Fruit fly (Drosophila melanogaster) whole organism, embryonic: ENCODE data around the gene Rilpl.

Source experiments
- Bdp1 ChIP-seq: fragments of 200-800 bp; sonication (Bioruptor generic); optimal IDR thresholded peaks from 3 replicates; lab custom pipeline; 2016; ENCODE audit warnings: missing biosample characterization, missing genetic modification characterization
- CG10543 ChIP-seq: fragments of 200-800 bp; sonication (Bioruptor generic); optimal IDR thresholded peaks from 3 replicates; lab custom pipeline; 2017; ENCODE audit warnings: missing biosample characterization, mild to moderate bottlenecking, missing genetic modification characterization, moderate library complexity
- CG12769 ChIP-seq: fragments of 200-800 bp; sonication (Bioruptor generic); optimal IDR thresholded peaks from 2 replicates; lab custom pipeline; 2019; ENCODE audit warnings: missing biosample characterization, mild to moderate bottlenecking, missing genetic modification characterization, moderate library complexity
- CG13424 ChIP-seq: fragments of 200-800 bp; sonication (Bioruptor generic); optimal IDR thresholded peaks from 2 replicates; lab custom pipeline; 2019; ENCODE audit warnings: missing biosample characterization, mild to moderate bottlenecking, missing genetic modification characterization, moderate library complexity
- CG15011 ChIP-seq: fragments of 200-800 bp; sonication (Bioruptor generic); optimal IDR thresholded peaks from 3 replicates; lab custom pipeline; 2018; ENCODE audit warnings: missing biosample characterization, mild to moderate bottlenecking, missing genetic modification characterization
- CG17612 ChIP-seq: fragments of 200-800 bp; sonication (Bioruptor generic); IDR thresholded peaks from 2 replicates; pipeline ENCODE4 v1.3.6; 2022; ENCODE audit warnings: missing biosample characterization, missing genetic modification characterization
- CG17802 ChIP-seq: fragments of 200-800 bp; sonication (Bioruptor generic); optimal IDR thresholded peaks from 2 replicates; lab custom pipeline; 2018; ENCODE audit warnings: missing biosample characterization, mild to moderate bottlenecking, missing genetic modification characterization, moderate library complexity
- CG3838 ChIP-seq: fragments of 200-800 bp; sonication (Bioruptor generic); optimal IDR thresholded peaks from 3 replicates; lab custom pipeline; 2016; ENCODE audit warnings: missing biosample characterization, missing genetic modification characterization
- CG4617 ChIP-seq: fragments of 200-800 bp; sonication (Bioruptor generic); optimal IDR thresholded peaks from 3 replicates; lab custom pipeline; 2016; ENCODE audit warnings: missing biosample characterization, missing genetic modification characterization, borderline replicate concordance
- CG5953 ChIP-seq: fragments of 200-800 bp; sonication (Bioruptor generic); IDR thresholded peaks from 2 replicates; pipeline ENCODE4 v1.3.6; 2022; ENCODE audit warnings: missing biosample characterization, missing genetic modification characterization
- CG8281 ChIP-seq: fragments of 200-800 bp; sonication (Bioruptor generic); optimal IDR thresholded peaks from 2 replicates; lab custom pipeline; 2018; ENCODE audit warnings: missing biosample characterization, mild to moderate bottlenecking, missing genetic modification characterization, moderate library complexity
- CG8765 ChIP-seq: fragments of 200-800 bp; sonication (Bioruptor generic); IDR thresholded peaks from 2 replicates; pipeline ENCODE4 v1.3.6; 2022; ENCODE audit warnings: missing biosample characterization, missing genetic modification characterization
- CG8944 ChIP-seq: fragments of 200-800 bp; sonication (Bioruptor generic); optimal IDR thresholded peaks from 3 replicates; lab custom pipeline; 2016; ENCODE audit warnings: missing biosample characterization, missing genetic modification characterization
- CkIIα-i1 ChIP-seq: fragments of 200-800 bp; sonication (Bioruptor generic); IDR thresholded peaks from 2 replicates; pipeline ENCODE4 v1.3.6; 2022; ENCODE audit warnings: missing biosample characterization, missing genetic modification characterization
- D ChIP-seq, 2 experiments: fragments of 200-800 bp in 1 of 2; fragments of >200 bp in 1 of 2; sonication (Bioruptor generic) in 1 of 2; optimal IDR thresholded peaks; 2 replicates in 1 of 2; 3 replicates in 1 of 2; lab custom pipeline; 2017; ENCODE audit warnings: mild to moderate bottlenecking in 1 of 2, missing biosample characterization in 1 of 2, missing genetic modification characterization in 1 of 2, missing genetic modification reagents in 1 of 2
- Drgx ChIP-seq: fragments of 200-800 bp; sonication (Bioruptor generic); IDR thresholded peaks from 2 replicates; pipeline ENCODE4 v1.3.6; 2022; ENCODE audit warnings: missing biosample characterization, missing genetic modification characterization
- H15 ChIP-seq: fragments of 200-800 bp; sonication (Bioruptor generic); IDR thresholded peaks from 3 replicates; pipeline ENCODE4 v1.3.6; 2022; ENCODE audit warnings: missing biosample characterization, missing genetic modification characterization
- Hr51 ChIP-seq, 2 experiments: fragments of 200-800 bp; sonication (Bioruptor generic); optimal IDR thresholded peaks; 2 replicates in 1 of 2; 3 replicates in 1 of 2; lab custom pipeline; 2016 to 2018; ENCODE audit warnings: missing biosample characterization in 2 of 2, missing genetic modification characterization in 2 of 2, mild to moderate bottlenecking in 1 of 2, moderate library complexity in 1 of 2
- MESR4 ChIP-seq: fragments of 200-800 bp; sonication (Bioruptor generic); optimal IDR thresholded peaks from 2 replicates; lab custom pipeline; 2018; ENCODE audit warnings: missing biosample characterization, mild to moderate bottlenecking, missing genetic modification characterization, moderate library complexity
- Med ChIP-seq: fragments of 200-800 bp; sonication (Bioruptor generic); peaks from one replicate; lab custom pipeline; 2016; ENCODE audit warnings: missing biosample characterization, missing genetic modification characterization, mild to moderate bottlenecking, inconsistent platforms, moderate library complexity
- Mrtf ChIP-seq: fragments of 200-800 bp; sonication (Bioruptor generic); IDR thresholded peaks from 3 replicates; pipeline ENCODE4 v1.3.6; 2022; ENCODE audit warnings: missing biosample characterization, missing genetic modification characterization
- NC2β ChIP-seq: fragments of 200-800 bp; sonication (Bioruptor generic); optimal IDR thresholded peaks from 2 replicates; lab custom pipeline; 2016; ENCODE audit warnings: missing biosample characterization, missing genetic modification characterization
- NFAT ChIP-seq: fragments of 200-800 bp; sonication (Bioruptor generic); IDR thresholded peaks from 2 replicates; pipeline ENCODE4 v1.3.6; 2022; ENCODE audit warnings: missing biosample characterization, missing genetic modification characterization
- Nf-YB ChIP-seq: fragments of 200-800 bp; sonication (Bioruptor generic); optimal IDR thresholded peaks from 3 replicates; lab custom pipeline; 2019; ENCODE audit warnings: missing biosample characterization, mild to moderate bottlenecking, missing genetic modification characterization, moderate library complexity
- Optix ChIP-seq: fragments of 200-800 bp; sonication (Bioruptor generic); IDR thresholded peaks from 3 replicates; pipeline ENCODE4 v1.3.6; 2022; ENCODE audit warnings: missing biosample characterization, missing genetic modification characterization
- Ravus ChIP-seq: fragments of 200-800 bp; sonication (Bioruptor generic); IDR thresholded peaks from 2 replicates; pipeline ENCODE4 v1.3.6; 2022; ENCODE audit warnings: missing biosample characterization, missing genetic modification characterization
- Side ChIP-seq: fragments of 200-800 bp; sonication (Bioruptor generic); optimal IDR thresholded peaks from 2 replicates; lab custom pipeline; 2016; ENCODE audit warnings: missing biosample characterization, missing genetic modification characterization
- Six4 ChIP-seq: fragments of 200-800 bp; sonication (Bioruptor generic); optimal IDR thresholded peaks from 2 replicates; lab custom pipeline; 2016; ENCODE audit warnings: missing biosample characterization, missing genetic modification characterization
- Sox100B ChIP-seq: fragments of 200-800 bp; sonication (Bioruptor generic); optimal IDR thresholded peaks from 3 replicates; lab custom pipeline; 2018; ENCODE audit warnings: missing biosample characterization, mild to moderate bottlenecking, missing genetic modification characterization
- Sry-β ChIP-seq: fragments of 200-800 bp; sonication (Bioruptor generic); optimal IDR thresholded peaks from 2 replicates; lab custom pipeline; 2018; ENCODE audit warnings: missing biosample characterization, mild to moderate bottlenecking, missing genetic modification characterization, moderate library complexity
- ap ChIP-seq: fragments of 200-800 bp; sonication (Bioruptor generic); IDR thresholded peaks from 2 replicates; pipeline ENCODE4 v1.3.6; 2022; ENCODE audit warnings: missing biosample characterization, missing genetic modification characterization
- crol ChIP-seq: fragments of 200-800 bp; sonication (Bioruptor generic); IDR thresholded peaks from 2 replicates; pipeline ENCODE4 v1.3.6; 2022; ENCODE audit warnings: missing biosample characterization, missing genetic modification characterization
- da ChIP-seq: fragments of 200-800 bp; sonication (Bioruptor generic); optimal IDR thresholded peaks from 2 replicates; lab custom pipeline; 2016; ENCODE audit warnings: missing biosample characterization, missing genetic modification characterization
- en ChIP-seq: fragments of 200-800 bp; sonication (Bioruptor generic); optimal IDR thresholded peaks from 2 replicates; lab custom pipeline; 2016; ENCODE audit warnings: missing biosample characterization, missing genetic modification characterization
- exex ChIP-seq: fragments of 200-800 bp; sonication (Bioruptor generic); optimal IDR thresholded peaks from 4 replicates; lab custom pipeline; 2018; ENCODE audit warnings: missing biosample characterization, mild to moderate bottlenecking, missing genetic modification characterization, moderate library complexity
- gem ChIP-seq: fragments of 200-800 bp; sonication (Bioruptor generic); optimal IDR thresholded peaks from 2 replicates; lab custom pipeline; 2019; ENCODE audit warnings: missing biosample characterization, mild to moderate bottlenecking, missing genetic modification characterization, moderate library complexity
- ham ChIP-seq: fragments of 200-800 bp; sonication (Bioruptor generic); IDR thresholded peaks from 2 replicates; pipeline ENCODE4 v1.3.6; 2022; ENCODE audit warnings: missing biosample characterization, missing genetic modification characterization
- ind ChIP-seq: fragments of 200-800 bp; sonication (Bioruptor generic); optimal IDR thresholded peaks from 3 replicates; lab custom pipeline; 2016; ENCODE audit warnings: missing biosample characterization, missing genetic modification characterization
- insv ChIP-seq, 2 experiments: fragments of 200-800 bp; sonication (Bioruptor generic); optimal IDR thresholded peaks; 3 replicates each; lab custom pipeline; 2016 to 2018; ENCODE audit warnings: missing biosample characterization in 2 of 2, missing genetic modification characterization in 2 of 2
- maf-S ChIP-seq: fragments of 200-800 bp; sonication (Bioruptor generic); optimal IDR thresholded peaks from 2 replicates; lab custom pipeline; 2016; ENCODE audit warnings: missing biosample characterization, missing genetic modification characterization
- oc ChIP-seq: fragments of 200-800 bp; sonication (Bioruptor generic); optimal IDR thresholded peaks from 2 replicates; lab custom pipeline; 2018; ENCODE audit warnings: missing biosample characterization, mild to moderate bottlenecking, missing genetic modification characterization, moderate library complexity
- otp ChIP-seq: fragments of 200-800 bp; sonication (Bioruptor generic); IDR thresholded peaks from 3 replicates; pipeline ENCODE4, ENCODE4 v1.3.6; 2022; ENCODE audit warnings: missing biosample characterization, missing genetic modification characterization
- ro ChIP-seq: fragments of 200-800 bp; sonication (Bioruptor generic); IDR thresholded peaks from 2 replicates; pipeline ENCODE4 v1.3.6; 2022; ENCODE audit warnings: missing biosample characterization, missing genetic modification characterization
- schlank ChIP-seq: fragments of 200-800 bp; sonication (Bioruptor generic); optimal IDR thresholded peaks from 2 replicates; lab custom pipeline; 2018; ENCODE audit warnings: missing biosample characterization, mild to moderate bottlenecking, missing genetic modification characterization
- shn ChIP-seq: fragments of 200-800 bp; sonication (Bioruptor generic); optimal IDR thresholded peaks from 3 replicates; lab custom pipeline; 2016; ENCODE audit warnings: missing biosample characterization, missing genetic modification characterization
- tin ChIP-seq: fragments of 200-800 bp; sonication (Bioruptor generic); optimal IDR thresholded peaks from 3 replicates; lab custom pipeline; 2016; ENCODE audit warnings: missing biosample characterization, missing genetic modification characterization
- ttk ChIP-seq: fragments of 200-800 bp; sonication (Bioruptor generic); IDR thresholded peaks from 2 replicates; pipeline ENCODE4 v2.1.2; 2022; ENCODE audit warnings: missing biosample characterization, missing genetic modification characterization
- vnd ChIP-seq: fragments of 200-800 bp; sonication (Bioruptor generic); IDR thresholded peaks from 3 replicates; pipeline ENCODE4 v1.3.6; 2022; ENCODE audit warnings: missing biosample characterization, missing genetic modification characterization; ENCODE audit not compliant: partially characterized antibody
- wdn ChIP-seq: fragments of 200-800 bp; sonication (Bioruptor generic); IDR thresholded peaks from 2 replicates; pipeline ENCODE4 v1.3.6; 2022; ENCODE audit warnings: missing biosample characterization, missing genetic modification characterization
- yki ChIP-seq: fragments of >200 bp; optimal IDR thresholded peaks from 3 replicates; lab custom pipeline; 2018

The Rilpl gene

dm6 chrX:1380350-1381060 is 12.3 kb upstream of the Rilpl start, which contains the start of the genes CG3719 and CG32813 (continued):
- peak; percentile 40 for TF ChIP-seq CG13424
- peak; percentile 49 for TF ChIP-seq ind
- no peak for TF ChIP-seq wdn
- TF ChIP-seq da: no peak
- no peak for TF ChIP-seq MESR4 (GFP tag; lab: Kevin White, UChicago)
- no peak for TF ChIP-seq vnd (GFP tag; lab: Robert Waterston, UW)
- TF ChIP-seq CG8281 (tag; lab: Kevin White, UChicago): no peak
- no peak; the same call in 1 of the 2 replicates for TF ChIP-seq crol (GFP tag; lab: Robert Waterston, UW)
- TF ChIP-seq ap (GFP tag; lab: Robert Waterston, UW): no peak
- TF ChIP-seq CG10543 (GFP tag; lab: Kevin White, UChicago): peak; percentile 60
- no peak for TF ChIP-seq D (optimal IDR thresholded peaks at IDR 0.05; lab: Kevin White, UChicago)
- TF ChIP-seq D (GFP tag; optimal IDR thresholded peaks at IDR 0.05; lab: Kevin White, UChicago): no peak
- TF ChIP-seq ttk (GFP tag; lab: Robert Waterston, UW): no peak
- no peak for TF ChIP-seq CG17612 (GFP tag; lab: Robert Waterston, UW)
- TF ChIP-seq CG15011 (GFP tag; lab: Kevin White, UChicago): no peak
- no peak for TF ChIP-seq CG12769
- TF ChIP-seq Six4 (GFP tag; lab: Kevin White, UChicago): no peak
- TF ChIP-seq CG8765 (GFP tag; lab: Robert Waterston, UW): no peak
- no peak for TF ChIP-seq otp (GFP tag; lab: Robert Waterston, UW)
- TF ChIP-seq yki (lab: Kevin White, UChicago): no peak
- peak; percentile 71 for TF ChIP-seq CG4617 (GFP tag; lab: Kevin White, UChicago)
- TF ChIP-seq Mrtf (GFP tag; lab: Robert Waterston, UW): no peak
- no peak for TF ChIP-seq en (GFP tag; lab: Kevin White, UChicago)
- no peak for TF ChIP-seq Sox100B
- TF ChIP-seq Sry-β (GFP tag; lab: Kevin White, UChicago): no peak
- TF ChIP-seq tin (GFP tag; lab: Kevin White, UChicago): peak; percentile 58
- TF ChIP-seq shn: peak; percentile 12
- TF ChIP-seq CG17802 (tag; lab: Kevin White, UChicago): no peak
- TF ChIP-seq oc (tag; lab: Kevin White, UChicago): no peak
- TF ChIP-seq insv (GFP tag; optimal IDR thresholded peaks at IDR 0.05; lab: Kevin White, UChicago): peak in 1 of 2 experiments; percentile 86
- TF ChIP-seq exex: no peak
- no peak for TF ChIP-seq NC2β (GFP tag; lab: Kevin White, UChicago)
- TF ChIP-seq Nf-YB (GFP tag; lab: Kevin White, UChicago): no peak
- TF ChIP-seq schlank (tag; lab: Kevin White, UChicago): no peak
- no peak for TF ChIP-seq Optix (GFP tag; lab: Robert Waterston, UW)
- TF ChIP-seq CG8944 (GFP tag; lab: Kevin White, UChicago): no peak
- no peak for TF ChIP-seq ro (GFP tag; lab: Robert Waterston, UW)
- peak; percentile 52 for TF ChIP-seq Side
- TF ChIP-seq Ravus (GFP tag; lab: Robert Waterston, UW): no peak
- TF ChIP-seq CG5953 (GFP tag; lab: Robert Waterston, UW): no peak
- peak; percentile 67 for TF ChIP-seq CG3838
- TF ChIP-seq maf-S: peak; percentile 8
- no peak for TF ChIP-seq H15 (GFP tag; lab: Robert Waterston, UW)
- no peak for TF ChIP-seq Hr51 (GFP tag; optimal IDR thresholded peaks at IDR 0.05; lab: Kevin White, UChicago)
- TF ChIP-seq Med (GFP tag; lab: Kevin White, UChicago): peak; percentile 84
- no peak for TF ChIP-seq gem (tag; lab: Kevin White, UChicago)
- TF ChIP-seq Bdp1 (GFP tag; lab: Kevin White, UChicago): peak; percentile 39
- peak; percentile 65 for TF ChIP-seq NFAT (GFP tag; lab: Robert Waterston, UW)
- TF ChIP-seq ham (GFP tag; lab: Robert Waterston, UW): no peak
- TF ChIP-seq CkIIα-i1 (GFP tag; lab: Robert Waterston, UW): no peak
- 0 out of 2 replicates have a peak, but pooled peaks have one; percentile 8 for TF ChIP-seq Drgx
